Worm (Caenorhabditis elegans) whole organism, L1 larva: ENCODE data around the gene F41E7.7.
A peak's percentile ranks its signal among the peaks of the same experiment; 100 is the strongest.

Experiments used
- C16A3.4 ChIP-seq: fragments of 150-350 bp; optimal IDR thresholded peaks from 2 replicates; lab custom pipeline; 2014; ENCODE audit warnings: missing biosample characterization, missing genetic modification characterization
- ama-1 ChIP-seq: fragments of 150-350 bp; optimal IDR thresholded peaks from 2 replicates; lab custom pipeline; 2014
- blmp-1 ChIP-seq: fragments of 150-350 bp; optimal IDR thresholded peaks from 2 replicates; lab custom pipeline; 2014; ENCODE audit warnings: missing biosample characterization, missing genetic modification characterization
- ceh-63 ChIP-seq: fragments of 200-800 bp; sonication (Bioruptor generic); optimal IDR thresholded peaks from 2 replicates; lab custom pipeline; 2018; ENCODE audit warnings: mild to moderate bottlenecking, missing genetic modification characterization, missing compliant biosample characterization
- ceh-8 ChIP-seq: fragments of 200-800 bp; sonication (Bioruptor generic); optimal IDR thresholded peaks from 2 replicates; lab custom pipeline; 2018; ENCODE audit warnings: mild to moderate bottlenecking, missing genetic modification characterization, moderate library complexity, missing compliant biosample characterization
- ceh-82 ChIP-seq, 3 experiments: fragments of 150-350 bp in 1 of 3; sonication (generic microtip) in 2 of 3; optimal IDR thresholded peaks; 2 replicates each; lab custom pipeline; 2014 to 2017; ENCODE audit warnings: missing biosample characterization in 3 of 3, missing genetic modification characterization in 3 of 3
- ces-1 ChIP-seq: fragments of 150-350 bp; optimal IDR thresholded peaks from 2 replicates; lab custom pipeline; 2014; ENCODE audit warnings: missing biosample characterization, missing genetic modification reagents, missing genetic modification characterization
- egl-13 ChIP-seq: sonication (generic microtip); optimal IDR thresholded peaks from 2 replicates; lab custom pipeline; 2016; ENCODE audit warnings: missing genotype, missing genetic modification reagents, missing genetic modification characterization, missing compliant biosample characterization
- egl-27 ChIP-seq, 2 experiments: fragments of 150-350 bp in 1 of 2; sonication (generic microtip); optimal IDR thresholded peaks; 3 replicates each; lab custom pipeline; 2017 to 2018; ENCODE audit warnings: missing biosample characterization in 2 of 2, missing genetic modification characterization in 2 of 2, missing genetic modification reagents in 2 of 2
- elt-3 ChIP-seq, 6 experiments: fragments of 150-350 bp in 1 of 6; sonication (generic microtip); optimal IDR thresholded peaks; 2 replicates each; lab custom pipeline; 2017 to 2018; ENCODE audit warnings: missing biosample characterization in 6 of 6, missing genetic modification characterization in 6 of 6, inconsistent platforms in 1 of 6
- fkh-10 ChIP-seq: sonication (generic microtip); optimal IDR thresholded peaks from 2 replicates; lab custom pipeline; 2017; ENCODE audit warnings: missing biosample characterization, missing genetic modification reagents, missing genetic modification characterization
- fkh-8 ChIP-seq: sonication (generic microtip); optimal IDR thresholded peaks from 2 replicates; lab custom pipeline; 2016; ENCODE audit warnings: mild to moderate bottlenecking, missing genetic modification characterization, missing compliant biosample characterization
- fos-1 ChIP-seq: fragments of 150-350 bp; optimal IDR thresholded peaks from 2 replicates; lab custom pipeline; 2014; ENCODE audit warnings: missing biosample characterization, missing genetic modification characterization
- grh-1 ChIP-seq: fragments of 200-800 bp; sonication (Bioruptor generic); IDR thresholded peaks from 2 replicates; pipeline ENCODE4 v1.3.6; 2022; ENCODE audit warnings: missing genetic modification reagents, missing genetic modification characterization, missing compliant biosample characterization
- hlh-17 ChIP-seq: fragments of 200-800 bp; sonication (Bioruptor generic); optimal IDR thresholded peaks from 2 replicates; lab custom pipeline; 2018; ENCODE audit warnings: missing genetic modification characterization, mild to moderate bottlenecking, missing compliant biosample characterization, moderate library complexity, borderline replicate concordance
- hpl-2 ChIP-seq: fragments of 150-350 bp; optimal IDR thresholded peaks from 2 replicates; lab custom pipeline; 2014; ENCODE audit warnings: missing biosample characterization, missing genetic modification reagents, missing genetic modification characterization
- lin-13 ChIP-seq: fragments of 150-350 bp; optimal IDR thresholded peaks from 2 replicates; lab custom pipeline; 2014; ENCODE audit warnings: missing biosample characterization, missing genetic modification reagents, missing genetic modification characterization
- lir-3 ChIP-seq: sonication (generic microtip); optimal IDR thresholded peaks from 2 replicates; lab custom pipeline; 2016; ENCODE audit warnings: mild to moderate bottlenecking, missing genetic modification characterization, moderate library complexity, missing compliant biosample characterization; ENCODE audit not compliant: poor library complexity
- lsy-2 ChIP-seq, 2 experiments: fragments of 150-350 bp; optimal IDR thresholded peaks; 2 replicates each; lab custom pipeline; 2014; ENCODE audit warnings: missing biosample characterization in 2 of 2, missing genetic modification characterization in 2 of 2
- mdl-1 ChIP-seq, 2 experiments: fragments of 150-350 bp; optimal IDR thresholded peaks; 2 replicates each; lab custom pipeline; 2014 to 2017; ENCODE audit warnings: missing biosample characterization in 2 of 2, missing genetic modification characterization in 2 of 2, inconsistent platforms in 1 of 2
- nhr-12 ChIP-seq: sonication (generic microtip); optimal IDR thresholded peaks from 2 replicates; lab custom pipeline; 2017; ENCODE audit warnings: missing biosample characterization, missing genetic modification characterization
- nhr-19 ChIP-seq: fragments of 200-800 bp; sonication (Bioruptor generic); conservative IDR thresholded peaks from 2 replicates; pipeline ENCODE4 v1.3.6; 2022; ENCODE audit warnings: missing genetic modification characterization, missing compliant biosample characterization
- nhr-28 ChIP-seq: fragments of 150-350 bp; optimal IDR thresholded peaks from 2 replicates; lab custom pipeline; 2014; ENCODE audit warnings: missing biosample characterization, missing genetic modification characterization
- nhr-47 ChIP-seq: sonication (generic microtip); optimal IDR thresholded peaks from 2 replicates; lab custom pipeline; 2016; ENCODE audit warnings: mild to moderate bottlenecking, missing genetic modification characterization, moderate library complexity, missing compliant biosample characterization
- nhr-76 ChIP-seq: sonication (generic microtip); optimal IDR thresholded peaks from 2 replicates; lab custom pipeline; 2017; ENCODE audit warnings: missing biosample characterization, missing genetic modification characterization
- nhr-77 ChIP-seq: fragments of 150-350 bp; optimal IDR thresholded peaks from 2 replicates; lab custom pipeline; 2014; ENCODE audit warnings: missing biosample characterization, missing genetic modification characterization
- nhr-84 ChIP-seq: sonication (generic microtip); optimal IDR thresholded peaks from 2 replicates; lab custom pipeline; 2017; ENCODE audit warnings: missing biosample characterization, missing genetic modification characterization
- pax-3 ChIP-seq: fragments of 200-800 bp; sonication (Bioruptor generic); optimal IDR thresholded peaks from 2 replicates; lab custom pipeline; 2018; ENCODE audit warnings: mild to moderate bottlenecking, missing genetic modification characterization, moderate library complexity, missing compliant biosample characterization
- rnt-1 ChIP-seq: sonication (generic microtip); optimal IDR thresholded peaks from 2 replicates; lab custom pipeline; 2016; ENCODE audit warnings: mild to moderate bottlenecking, missing genetic modification characterization, moderate library complexity, missing compliant biosample characterization
- skn-1 ChIP-seq: fragments of 150-350 bp; optimal IDR thresholded peaks from 2 replicates; lab custom pipeline; 2014; ENCODE audit warnings: missing biosample characterization, missing genetic modification characterization
- snu-23 ChIP-seq: sonication (generic microtip); optimal IDR thresholded peaks from 2 replicates; lab custom pipeline; 2016; ENCODE audit warnings: missing genetic modification characterization, missing compliant biosample characterization
- sptf-1 ChIP-seq: fragments of 150-350 bp; optimal IDR thresholded peaks from 2 replicates; lab custom pipeline; 2014; ENCODE audit warnings: missing biosample characterization, missing genetic modification characterization
- sup-37 ChIP-seq: fragments of 200-800 bp; sonication (Bioruptor generic); optimal IDR thresholded peaks from 2 replicates; lab custom pipeline; 2018; ENCODE audit warnings: mild to moderate bottlenecking, missing genetic modification characterization, missing compliant biosample characterization
- tbx-2 ChIP-seq: sonication (generic microtip); optimal IDR thresholded peaks from 2 replicates; lab custom pipeline; 2016; ENCODE audit warnings: missing genetic modification characterization, missing compliant biosample characterization
- unc-130 ChIP-seq: fragments of 150-350 bp; optimal IDR thresholded peaks from 2 replicates; lab custom pipeline; 2017; ENCODE audit warnings: missing biosample characterization, missing genetic modification characterization, inconsistent platforms
- unc-30 ChIP-seq: sonication (generic microtip); optimal IDR thresholded peaks from 2 replicates; lab custom pipeline; 2017; ENCODE audit warnings: missing biosample characterization, missing genetic modification characterization
- unc-98 ChIP-seq: fragments of 200-800 bp; sonication (Bioruptor generic); IDR thresholded peaks from 2 replicates; pipeline ENCODE4 v1.3.6; 2022; ENCODE audit warnings: missing genetic modification characterization, missing compliant biosample characterization
- vab-15 ChIP-seq: sonication (generic microtip); optimal IDR thresholded peaks from 2 replicates; lab custom pipeline; 2017; ENCODE audit warnings: missing genotype, mild to moderate bottlenecking, missing genetic modification characterization, missing compliant biosample characterization
- xbp-1 ChIP-seq: sonication (generic microtip); optimal IDR thresholded peaks from 2 replicates; lab custom pipeline; 2016; ENCODE audit warnings: missing genetic modification characterization, missing compliant biosample characterization
- zip-4 ChIP-seq: fragments of 200-800 bp; sonication (Bioruptor generic); optimal IDR thresholded peaks from 2 replicates; lab custom pipeline; 2018; ENCODE audit warnings: mild to moderate bottlenecking, missing genetic modification characterization, moderate library complexity, missing compliant biosample characterization
- ztf-11 ChIP-seq, 2 experiments: sonication (generic microtip); optimal IDR thresholded peaks; 2 replicates each; lab custom pipeline; 2016 to 2017; ENCODE audit warnings: missing genetic modification characterization in 2 of 2, missing biosample characterization in 1 of 2, missing compliant biosample characterization in 1 of 2

The F41E7.7 gene

ce11 chrX:10315905-10316304 lies 8.3 kb downstream of the F41E7.7 start, which contains the start of gene F41E7.9:
Gene F41E7.9, minus strand, starts transcription at chrX:10316005.
- no peak for TF ChIP-seq sptf-1 (tag; lab: Kevin White, UChicago)
- TF ChIP-seq xbp-1 (tag; lab: Kevin White, UChicago): no peak
- peak; percentile 49 for TF ChIP-seq fkh-8
- no peak for TF ChIP-seq ces-1 (GFP tag; lab: Kevin White, UChicago)
- no peak for TF ChIP-seq unc-30 (tag; lab: Kevin White, UChicago)

- no peak for TF ChIP-seq lsy-2 (tag; optimal IDR thresholded peaks at IDR 0.05; lab: Kevin White, UChicago)
- TF ChIP-seq blmp-1 (tag; lab: Kevin White, UChicago): peak; percentile 100
- TF ChIP-seq nhr-76 (tag; lab: Kevin White, UChicago): no peak
- TF ChIP-seq, all 84 proteins: peak for 1
Observed at ce11 chrX:10317565-10317964, 10.0 kb downstream of the F41E7.7 start, which contains the start of gene R07E3.6. Gene R07E3.6, plus strand, starts transcription at chrX:10317722.

- TF ChIP-seq blmp-1 (tag; lab: Kevin White, UChicago) (peak; percentile 76), fkh-8 (no peak)
Observed at ce11 chrX:10318437-10318836, 10.8 kb downstream of the F41E7.7 start.

ce11 chrX:10319653-10320052 lies 12.1 kb downstream of the F41E7.7 start:
- no peak for TF ChIP-seq fos-1 (tag; lab: Kevin White, UChicago)
- TF ChIP-seq blmp-1 (tag; lab: Kevin White, UChicago): peak; percentile 66

ce11 chrX:10321401-10321800 lies 13.8 kb downstream of the F41E7.7 start:
- TF ChIP-seq C16A3.4 (tag; lab: Kevin White, UChicago) (no peak), ceh-8 (GFP tag; lab: Kevin White, UChicago) (no peak), hpl-2 (GFP tag; lab: Kevin White, UChicago) (no peak), ztf-11 (tag; optimal IDR thresholded peaks at IDR 0.05; lab: Kevin White, UChicago) (no peak), ces-1 (GFP tag; lab: Kevin White, UChicago) (no peak), mdl-1 (tag; optimal IDR thresholded peaks at IDR 0.05; lab: Kevin White, UChicago) (no peak), hlh-17 (GFP tag; lab: Kevin White, UChicago) (no peak), nhr-84 (no peak), nhr-77 (tag; lab: Kevin White, UChicago) (no peak), pax-3 (tag; lab: Kevin White, UChicago) (no peak), zip-4 (GFP tag; lab: Kevin White, UChicago) (no peak)

- no peak for TF ChIP-seq tbx-2 (tag; lab: Kevin White, UChicago)
- no peak for TF ChIP-seq lin-13
- no peak for TF ChIP-seq fkh-10 (GFP tag; lab: Kevin White, UChicago)
- no peak for TF ChIP-seq grh-1
- no peak for TF ChIP-seq rnt-1 (tag; lab: Kevin White, UChicago)
- TF ChIP-seq lir-3: no peak
- no peak for TF ChIP-seq ama-1 (lab: Kevin White, UChicago)
- TF ChIP-seq ceh-63 (GFP tag; lab: Kevin White, UChicago): no peak
- TF ChIP-seq skn-1: no peak
- no peak for TF ChIP-seq ceh-82 (tag; optimal IDR thresholded peaks at IDR 0.05; lab: Kevin White, UChicago)
- no peak for TF ChIP-seq fos-1 (tag; lab: Kevin White, UChicago)
- TF ChIP-seq egl-27 (tag; optimal IDR thresholded peaks at IDR 0.05; lab: Kevin White, UChicago): no peak
- 0 out of 2 replicates have a peak, but pooled peaks have one; percentile 15 for TF ChIP-seq nhr-19
- no peak for TF ChIP-seq unc-98 (GFP tag; lab: Robert Waterston, UW)
- peak in 2 of 6 experiments; percentile 1 to 76 for TF ChIP-seq elt-3 (tag; optimal IDR thresholded peaks at IDR 0.05; lab: Kevin White, UChicago)
- no peak for TF ChIP-seq unc-130 (tag; lab: Kevin White, UChicago)
- TF ChIP-seq hlh-17 (GFP tag; lab: Kevin White, UChicago): no peak
- TF ChIP-seq egl-13 (tag; lab: Kevin White, UChicago): no peak
- no peak for TF ChIP-seq nhr-28 (tag; lab: Kevin White, UChicago)
- no peak for TF ChIP-seq nhr-47 (tag; lab: Kevin White, UChicago)
- peak; percentile 9 for TF ChIP-seq snu-23 (GFP tag; lab: Kevin White, UChicago)
- TF ChIP-seq sup-37: no peak
- no peak for TF ChIP-seq vab-15
- no peak for TF ChIP-seq nhr-12 (tag; lab: Kevin White, UChicago)
Observed at ce11 chrX:10327323-10328022, 19.9 kb downstream of the F41E7.7 start, which contains the start of gene acl-5. Gene acl-5, minus strand, starts transcription at chrX:10327456.
